Worm (Caenorhabditis elegans): ENCODE data around the gene pgm-3.

ce11 chrIV:8705504-8705903 lies 20.0 kb upstream of the pgm-3 start, which contains the start of gene H23L24.4:
- TF ChIP-seq ref-1 (GFP tag; conservative IDR thresholded peaks at IDR 0.05) (no peak), cog-1 (tag; optimal IDR thresholded peaks at IDR 0.05) (no peak), med-1 (GFP tag; optimal IDR thresholded peaks at IDR 0.05; ENCODE audit: insufficient read depth) (no peak), flt-1 (GFP tag; IDR thresholded peaks at IDR 0.05) (no peak), ztf-23 (GFP tag; IDR thresholded peaks at IDR 0.05) (no peak), tab-1 (GFP tag; IDR thresholded peaks at IDR 0.05) (no peak), ztf-29 (GFP tag; IDR thresholded peaks at IDR 0.05) (no peak), klf-2 (GFP tag; conservative IDR thresholded peaks at IDR 0.05) (no peak)
